Fruit fly (Drosophila melanogaster): ENCODE results near the gene Jhbp6.

DNA sequence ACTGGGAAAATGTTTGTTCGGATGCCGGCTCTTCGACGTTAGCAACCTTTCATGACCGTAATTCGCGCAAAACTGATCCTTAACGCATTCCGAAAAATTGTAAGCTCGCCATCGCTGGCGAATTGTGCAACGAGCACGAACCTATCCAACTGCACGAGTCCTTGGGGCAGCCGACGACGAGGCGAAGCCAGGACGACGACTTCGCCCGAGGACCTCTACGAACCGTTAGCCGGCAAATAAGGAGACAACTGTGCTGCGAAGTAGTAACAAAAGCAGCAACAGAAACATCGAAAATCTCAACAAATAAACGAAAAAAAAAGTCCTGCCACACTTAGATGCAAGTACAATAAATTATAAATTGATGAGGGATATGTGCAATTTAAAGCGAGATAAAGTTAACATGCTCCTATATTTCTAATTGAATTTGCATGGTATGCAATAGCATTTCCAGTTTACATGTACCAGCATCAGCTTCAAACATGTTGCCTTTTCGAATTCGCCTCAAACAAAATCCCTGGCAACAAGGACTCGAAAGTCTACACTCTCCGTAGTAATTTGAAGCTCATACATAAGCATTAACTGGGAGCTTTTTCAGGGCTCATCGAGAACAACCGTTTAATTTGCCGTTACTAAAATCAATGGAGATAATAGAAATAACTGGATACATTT is 31.8 kb upstream of the Jhbp6 start, which contains the start of gene CG14459:
- TF ChIP-seq OdsH (GFP tag; optimal IDR thresholded peaks at IDR 0.05) (no peak), usp (GFP tag; optimal IDR thresholded peaks at IDR 0.05) (no peak), Hnf4 (GFP tag; optimal IDR thresholded peaks at IDR 0.05) (no peak), Myc (optimal IDR thresholded peaks at IDR 0.05) (no peak), Hr78 (GFP tag; optimal IDR thresholded peaks at IDR 0.05) (no peak), Abd-B (GFP tag; optimal IDR thresholded peaks at IDR 0.05) (no peak), sage (GFP tag; optimal IDR thresholded peaks at IDR 0.05) (no peak), h (GFP tag; optimal IDR thresholded peaks at IDR 0.05) (no peak), GATAd (GFP tag; optimal IDR thresholded peaks at IDR 0.05) (no peak), lola (GFP tag; optimal IDR thresholded peaks at IDR 0.05) (no peak), foxo (GFP tag; optimal IDR thresholded peaks at IDR 0.05) (no peak), tai (GFP tag; optimal IDR thresholded peaks at IDR 0.05) (no peak), Hr83 (GFP tag; optimal IDR thresholded peaks at IDR 0.05; ENCODE audit: poor library complexity, severe bottlenecking) (no peak)
